Worm (Caenorhabditis elegans) whole organism, L4/young adult: ENCODE measurements around the gene cyp-29A3.

Experiments
- W03F9.2 ChIP-seq: fragments of 150-350 bp; optimal IDR thresholded peaks from 2 replicates; lab custom pipeline; 2014; ENCODE audit warnings: missing biosample characterization, missing genetic modification characterization
- dao-5 ChIP-seq: sonication (generic microtip); optimal IDR thresholded peaks from 2 replicates; lab custom pipeline; 2016; ENCODE audit warnings: missing genotype, missing genetic modification characterization, moderate library complexity, missing compliant biosample characterization
- him-1 ChIP-seq: sonication (generic microtip); optimal IDR thresholded peaks from 2 replicates; lab custom pipeline; 2016; ENCODE audit warnings: missing genotype, missing genetic modification reagents, missing genetic modification characterization, missing compliant biosample characterization

cyp-29A3 gene

ce11 chrV:48622-49021 is 10.4 kb upstream of the cyp-29A3 start, which contains the start of gene B0348.1:
Gene B0348.1 (plus strand): TSS chrV:48922.
- TF ChIP-seq W03F9.2 (tag; lab: Kevin White, UChicago), result no peak
- no peak for TF ChIP-seq him-1 (tag; lab: Kevin White, UChicago)
- no peak for TF ChIP-seq dao-5 (tag; lab: Kevin White, UChicago)

- TF ChIP-seq dao-5 (tag; lab: Kevin White, UChicago), result no peak
- TF ChIP-seq W03F9.2 (tag; lab: Kevin White, UChicago), result no peak
- TF ChIP-seq him-1 (tag; lab: Kevin White, UChicago), result no peak
Observed at ce11 chrV:53286-53685, 5.8 kb upstream of the cyp-29A3 start.

ce11 chrV:55946-56345 is 3.1 kb upstream of the cyp-29A3 start, which contains the start of gene srt-52:
Gene srt-52 (minus strand): TSS chrV:56046.
- TF ChIP-seq W03F9.2 (tag; lab: Kevin White, UChicago) (no peak), him-1 (tag; lab: Kevin White, UChicago) (no peak), dao-5 (tag; lab: Kevin White, UChicago) (no peak)

- TF ChIP-seq him-1 (tag; lab: Kevin White, UChicago) (no peak), W03F9.2 (tag; lab: Kevin White, UChicago) (no peak), dao-5 (tag; lab: Kevin White, UChicago) (no peak)
Observed at ce11 chrV:63887-64286, 4.8 kb downstream of the cyp-29A3 start.

- no peak for TF ChIP-seq dao-5 (tag; lab: Kevin White, UChicago)
- no peak for TF ChIP-seq W03F9.2 (tag; lab: Kevin White, UChicago)
- no peak for TF ChIP-seq him-1 (tag; lab: Kevin White, UChicago)
Observed at ce11 chrV:66506-66905, 7.5 kb downstream of the cyp-29A3 start.

ce11 chrV:68112-68511 is 9.1 kb downstream of the cyp-29A3 start:
- no peak for TF ChIP-seq W03F9.2 (tag; lab: Kevin White, UChicago)
- no peak for TF ChIP-seq him-1 (tag; lab: Kevin White, UChicago)
- TF ChIP-seq dao-5 (tag; lab: Kevin White, UChicago), result no peak

- TF ChIP-seq dao-5 (tag; lab: Kevin White, UChicago) (no peak), W03F9.2 (tag; lab: Kevin White, UChicago) (no peak), him-1 (tag; lab: Kevin White, UChicago) (no peak)
Observed at ce11 chrV:83732-84131, 24.7 kb downstream of the cyp-29A3 start, which contains the start of gene daam-1. Gene daam-1 (minus strand): TSS chrV:83832.

- TF ChIP-seq dao-5 (tag; lab: Kevin White, UChicago) (no peak), him-1 (tag; lab: Kevin White, UChicago) (no peak), W03F9.2 (tag; lab: Kevin White, UChicago) (no peak)
Observed at ce11 chrV:102165-102564, 43.1 kb downstream of the cyp-29A3 start.

- TF ChIP-seq dao-5 (tag; lab: Kevin White, UChicago) (no peak), W03F9.2 (tag; lab: Kevin White, UChicago) (no peak), him-1 (tag; lab: Kevin White, UChicago) (no peak)
Observed at ce11 chrV:103043-103702, 44.1 kb downstream of the cyp-29A3 start.

- TF ChIP-seq him-1 (tag; lab: Kevin White, UChicago) (no peak), W03F9.2 (tag; lab: Kevin White, UChicago) (no peak), dao-5 (tag; lab: Kevin White, UChicago) (no peak)
Observed at ce11 chrV:103977-104376, 44.9 kb downstream of the cyp-29A3 start, which contains the start of gene rps-27. Gene rps-27 (minus strand): TSS chrV:104077.

ce11 chrV:104474-104873 is 45.4 kb downstream of the cyp-29A3 start, which contains the start of gene picd-1:
Gene picd-1 (plus strand): TSS chrV:104825.
- TF ChIP-seq him-1 (tag; lab: Kevin White, UChicago), result no peak
- peak; percentile 96 for TF ChIP-seq W03F9.2 (tag; lab: Kevin White, UChicago)
